Worm (Caenorhabditis elegans): ENCODE results near the gene fbxb-57.
"Not testable (repeated sequence)": the region's sequence is repeated elsewhere in the genome, so short reads cannot be mapped to it uniquely, and the experiment has no call there.

fbxb-57 gene

DNA sequence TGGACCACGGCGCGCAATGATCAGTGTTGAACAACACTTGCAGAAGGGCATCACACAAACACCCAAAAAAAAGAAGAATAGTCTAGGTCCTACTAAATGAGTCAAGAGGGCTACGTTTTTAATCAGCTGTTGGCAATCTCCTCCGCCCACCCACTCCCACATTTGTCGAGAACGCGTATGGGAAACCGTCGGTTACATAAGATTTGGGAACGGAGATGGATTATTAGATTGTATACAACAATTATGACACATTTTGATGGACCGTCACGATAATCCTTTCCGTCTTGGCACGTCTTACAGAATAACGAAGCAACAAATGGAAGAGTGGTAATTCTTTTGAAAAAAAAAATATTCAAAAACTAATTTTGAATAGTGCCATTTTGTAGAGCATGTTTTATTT is 2.6 kb upstream of the fbxb-57 start:
- TF ChIP-seq dao-5 (tag; optimal IDR thresholded peaks at IDR 0.05), result no peak

DNA sequence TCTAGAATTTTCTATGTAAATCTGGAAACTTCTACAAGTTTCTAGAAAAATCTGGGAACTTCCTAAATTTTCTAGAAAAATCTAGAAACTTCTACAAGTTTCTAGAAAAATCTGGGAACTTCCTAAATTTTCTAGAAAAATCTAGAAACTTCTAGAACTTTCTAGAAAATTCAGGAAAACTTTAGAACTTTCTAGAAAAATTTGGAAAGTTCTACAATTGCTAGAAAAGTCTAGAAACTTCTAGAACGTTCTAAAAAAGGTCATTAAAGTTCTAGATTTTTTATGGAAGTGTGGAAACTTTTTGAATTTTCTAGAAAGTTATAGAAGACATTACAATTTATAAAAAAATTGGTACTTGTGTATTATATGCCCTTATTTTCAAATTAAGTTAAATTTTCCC is 4.5 kb downstream of the fbxb-57 start, which contains the start of gene F55C9.5:
TSS of gene F55C9.5 (minus strand) at position 101 of the 400 bp plus-strand sequence.
- TF ChIP-seq W03F9.2 (tag; optimal IDR thresholded peaks at IDR 0.05) (no peak), him-1 (tag; optimal IDR thresholded peaks at IDR 0.05) (no peak), dao-5 (tag; optimal IDR thresholded peaks at IDR 0.05) (no peak)

ce11 chrV:19296723-19297122 is 8.2 kb downstream of the fbxb-57 start, which contains the start of gene F55C9.6:
TSS of gene F55C9.6 (minus strand) at chrV:19296823.
- TF ChIP-seq him-1 (tag; optimal IDR thresholded peaks at IDR 0.05) (no peak), dao-5 (tag; optimal IDR thresholded peaks at IDR 0.05) (no peak), W03F9.2 (tag; optimal IDR thresholded peaks at IDR 0.05) (no peak)

ce11 chrV:19297510-19297909 is 9.0 kb downstream of the fbxb-57 start, which contains the start of gene fbxb-60:
TSS of gene fbxb-60 (plus strand) at chrV:19297810.
- no peak for TF ChIP-seq him-1 (tag; optimal IDR thresholded peaks at IDR 0.05)
- no peak for TF ChIP-seq dao-5 (tag; optimal IDR thresholded peaks at IDR 0.05)
- TF ChIP-seq W03F9.2 (tag; optimal IDR thresholded peaks at IDR 0.05), result no peak

DNA sequence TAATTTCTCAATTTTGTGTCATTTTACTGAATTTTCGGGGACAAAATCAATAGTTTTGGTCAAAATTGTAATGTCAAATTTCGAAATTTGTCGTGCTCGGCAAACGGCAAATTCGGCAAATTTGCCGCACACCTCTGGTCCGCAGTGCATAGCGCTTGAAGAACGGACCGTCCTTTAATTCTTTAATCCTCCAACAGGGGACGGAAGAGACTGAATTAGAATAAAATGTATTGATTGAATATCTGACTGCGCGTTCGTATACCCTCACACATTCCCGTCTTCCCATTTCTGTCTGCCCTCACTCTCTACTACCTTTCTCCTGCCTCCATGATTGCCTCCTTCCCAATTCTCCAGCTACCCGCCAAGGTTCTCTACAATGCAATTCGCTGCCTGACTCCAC is 10.7 kb downstream of the fbxb-57 start, which contains the start of gene F55C9.14:
TSS of gene F55C9.14 (plus strand) at position 301 of the 400 bp plus-strand sequence.
- TF ChIP-seq W03F9.2 (tag; optimal IDR thresholded peaks at IDR 0.05) (no peak), dao-5 (tag; optimal IDR thresholded peaks at IDR 0.05) (no peak)

DNA sequence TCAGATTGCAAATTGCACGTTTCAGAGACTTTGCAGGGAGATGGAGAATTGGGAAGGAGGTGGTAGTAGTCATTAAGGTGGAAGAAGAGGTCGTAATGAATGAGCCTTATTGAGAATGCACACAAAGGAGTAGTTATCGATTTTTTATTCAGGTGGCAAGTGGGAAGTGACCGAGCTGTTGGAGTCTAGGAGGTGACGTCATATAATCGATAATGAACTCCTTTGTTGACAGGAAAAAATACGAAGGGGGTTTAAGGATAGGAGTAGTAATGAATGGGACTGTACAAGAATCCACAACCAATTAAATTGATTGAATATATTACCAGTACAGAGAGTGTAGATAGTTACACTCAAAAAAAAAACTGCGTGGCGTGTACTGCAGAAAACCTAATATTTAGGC is 13.4 kb downstream of the fbxb-57 start, which contains the start of gene fbxb-62:
TSS of gene fbxb-62 (minus strand) at position 101 of the 400 bp plus-strand sequence.
- TF ChIP-seq him-1 (tag; optimal IDR thresholded peaks at IDR 0.05) (no peak), W03F9.2 (tag; optimal IDR thresholded peaks at IDR 0.05) (no peak), dao-5 (tag; optimal IDR thresholded peaks at IDR 0.05) (no peak)

- no peak for TF ChIP-seq W03F9.2 (tag; optimal IDR thresholded peaks at IDR 0.05)
- no peak for TF ChIP-seq him-1 (tag; optimal IDR thresholded peaks at IDR 0.05)
- no peak for TF ChIP-seq dao-5 (tag; optimal IDR thresholded peaks at IDR 0.05)
Measured at ce11 chrV:19303589-19304174, 15.1 kb downstream of the fbxb-57 start, which contains the start of the genes fbxb-63 and fbxb-61. TSS of gene fbxb-63 (minus strand) at chrV:19303730. TSS of gene fbxb-61 (plus strand) at chrV:19304124.

ce11 chrV:19306906-19307305 is 18.4 kb downstream of the fbxb-57 start, which contains the start of gene F55C9.15:
TSS of gene F55C9.15 (minus strand) at chrV:19307006.
- TF ChIP-seq W03F9.2 (tag; optimal IDR thresholded peaks at IDR 0.05) (no peak), him-1 (tag; optimal IDR thresholded peaks at IDR 0.05) (no peak), dao-5 (tag; optimal IDR thresholded peaks at IDR 0.05) (no peak)

DNA sequence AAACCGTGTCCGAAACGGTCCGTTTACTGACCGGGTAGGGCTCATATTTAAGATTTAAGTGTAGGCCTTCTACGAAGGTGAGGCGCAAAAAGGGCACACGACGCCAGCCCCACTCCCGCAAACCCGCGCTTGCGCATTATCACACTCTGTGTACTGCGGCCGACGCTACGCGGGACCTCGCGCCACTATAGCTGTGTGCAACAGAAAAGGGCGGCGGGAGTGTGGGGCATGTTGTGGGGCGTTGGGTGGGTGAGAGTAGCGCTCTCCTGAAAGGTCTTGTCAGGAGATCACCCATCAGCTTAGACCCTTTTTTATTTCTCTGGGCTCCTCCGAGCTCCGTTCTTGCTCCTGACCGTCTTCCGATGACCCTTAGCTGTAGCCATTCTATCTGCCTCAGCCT is 19.6 kb downstream of the fbxb-57 start:
- TF ChIP-seq dao-5 (tag; optimal IDR thresholded peaks at IDR 0.05), result no peak

ce11 chrV:19309591-19309990 is 21.0 kb downstream of the fbxb-57 start, which contains the start of gene F55C9.11:
TSS of gene F55C9.11 (minus strand) at chrV:19309691.
- TF ChIP-seq him-1 (tag; optimal IDR thresholded peaks at IDR 0.05) (no peak), dao-5 (tag; optimal IDR thresholded peaks at IDR 0.05) (no peak), W03F9.2 (tag; optimal IDR thresholded peaks at IDR 0.05) (no peak)

DNA sequence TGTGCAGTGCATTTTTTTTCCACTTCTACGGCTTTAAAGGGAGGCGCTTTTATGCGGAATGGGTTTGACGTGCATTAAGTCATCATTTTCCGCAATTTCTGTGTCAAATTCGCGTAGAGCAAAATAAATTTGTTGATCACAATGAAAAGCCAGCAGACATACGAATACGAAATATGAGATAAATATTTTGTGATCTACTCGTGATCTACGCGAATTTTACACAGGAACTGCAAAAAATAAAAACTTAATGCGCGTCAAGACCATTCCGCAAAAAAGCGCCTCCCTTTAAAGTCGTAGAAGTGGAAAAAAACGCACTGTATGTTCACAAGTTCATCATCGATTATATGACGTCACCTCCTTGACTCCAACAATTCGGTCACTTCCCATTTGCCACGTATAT is 22.8 kb downstream of the fbxb-57 start, which contains the start of gene C43D7.8:
TSS of gene C43D7.8 (minus strand) at position 101 of the 400 bp plus-strand sequence.
- no peak for TF ChIP-seq dao-5 (tag; optimal IDR thresholded peaks at IDR 0.05)
- no peak for TF ChIP-seq him-1 (tag; optimal IDR thresholded peaks at IDR 0.05)

- TF ChIP-seq W03F9.2 (tag; optimal IDR thresholded peaks at IDR 0.05) (no peak), him-1 (tag; optimal IDR thresholded peaks at IDR 0.05) (no peak), dao-5 (tag; optimal IDR thresholded peaks at IDR 0.05) (no peak)
Measured at ce11 chrV:19312975-19313374, 24.4 kb downstream of the fbxb-57 start, which contains the start of gene fbxb-64. TSS of gene fbxb-64 (plus strand) at chrV:19313275.

ce11 chrV:19317058-19317457 is 28.5 kb downstream of the fbxb-57 start, which contains the start of gene srh-208:
TSS of gene srh-208 (plus strand) at chrV:19317358.
- not testable (repeated sequence) for TF ChIP-seq dao-5, him-1, W03F9.2 (tag; optimal IDR thresholded peaks at IDR 0.05)

ce11 chrV:19319460-19319995 is 31.0 kb downstream of the fbxb-57 start, which contains the start of gene C43D7.7:
TSS of gene C43D7.7 (minus strand) at chrV:19319510.
- TF ChIP-seq dao-5 (tag; optimal IDR thresholded peaks at IDR 0.05) (no peak), W03F9.2 (tag; optimal IDR thresholded peaks at IDR 0.05) (no peak), him-1 (tag; optimal IDR thresholded peaks at IDR 0.05) (no peak)

Data from whole organism, L4/young adult.